Worm (Caenorhabditis elegans): ENCODE data around the gene osm-6.

DNA sequence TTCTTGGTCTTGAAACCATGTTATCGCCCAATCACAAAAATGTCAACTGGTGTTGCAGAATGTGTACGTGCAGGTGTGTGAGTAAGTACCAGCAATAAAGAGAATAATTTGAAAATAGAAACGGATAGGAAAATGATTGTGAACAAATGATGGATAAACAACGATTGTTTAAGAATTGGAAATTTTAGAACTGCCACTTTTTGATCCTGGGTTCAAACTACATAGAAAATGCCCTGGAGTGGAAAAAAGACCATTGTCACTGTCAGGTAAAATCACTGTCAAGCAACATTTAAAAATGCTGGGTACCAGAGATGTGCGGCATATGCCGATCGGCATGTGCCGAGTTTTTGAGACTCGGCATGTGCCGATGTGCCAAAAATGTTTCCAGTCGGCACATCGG lies 44.0 kb downstream of the osm-6 start:
- TF ChIP-seq unc-130 (GFP tag; optimal IDR thresholded peaks at IDR 0.05), result no peak
- no peak for TF ChIP-seq egl-27 (tag; optimal IDR thresholded peaks at IDR 0.05)

Measured in whole organism, L4 larva.